Fruit fly (Drosophila melanogaster): ENCODE data around the gene Cad87A.
A peak's percentile ranks its signal among the peaks of the same experiment; 100 is the strongest.

Cad87A gene

DNA sequence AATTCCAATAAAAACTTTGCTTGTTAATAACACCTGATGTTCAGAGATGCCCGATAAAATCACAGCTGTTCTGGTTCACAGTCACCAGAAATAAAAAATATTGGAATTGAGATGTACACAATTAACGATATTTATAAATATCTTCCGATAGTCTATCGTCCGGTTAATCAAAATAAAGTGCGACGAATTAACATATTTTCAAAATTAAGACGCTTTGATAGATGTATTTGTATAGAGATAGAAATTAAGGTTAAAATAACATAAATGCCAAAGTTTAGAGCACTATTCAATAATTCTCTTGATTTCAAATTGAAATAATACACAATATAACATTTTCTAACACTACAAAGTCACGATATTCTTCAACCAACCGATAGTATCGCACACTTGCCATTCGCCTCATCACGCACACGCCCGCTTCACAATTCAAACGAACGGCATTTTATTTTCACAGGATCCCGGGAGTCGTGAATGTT is 13.8 kb upstream of the Cad87A start, which contains the start of the genes CG3281 and aurA (continued):
- TF ChIP-seq pum (GFP tag; optimal IDR thresholded peaks at IDR 0.05) (peak; percentile 79), vvl (GFP tag; IDR thresholded peaks at IDR 0.05) (peak; percentile 61), Ravus (GFP tag; IDR thresholded peaks at IDR 0.05) (no peak), luna (GFP tag; optimal IDR thresholded peaks at IDR 0.05) (peak; percentile 55), CrebB (tag; optimal IDR thresholded peaks at IDR 0.05) (peak; percentile 36), pho (GFP tag; optimal IDR thresholded peaks at IDR 0.05) (peak; percentile 89), mirr (GFP tag; optimal IDR thresholded peaks at IDR 0.05) (no peak), pita (GFP tag; optimal IDR thresholded peaks at IDR 0.05) (no peak), sqz (GFP tag; optimal IDR thresholded peaks at IDR 0.05) (peak; percentile 73), grau (tag; optimal IDR thresholded peaks at IDR 0.05) (peak; percentile 77), CG13775 (GFP tag; optimal IDR thresholded peaks at IDR 0.05) (peak; percentile 77), chif (GFP tag; optimal IDR thresholded peaks at IDR 0.05) (peak; percentile 68 to 78), knrl (GFP tag; IDR thresholded peaks at IDR 0.05; ENCODE audit: partially characterized antibody) (peak; percentile 99), CG8944 (GFP tag; optimal IDR thresholded peaks at IDR 0.05) (peak; percentile 74), jumu (GFP tag; optimal IDR thresholded peaks at IDR 0.05) (peak; percentile 87), ap (GFP tag; IDR thresholded peaks at IDR 0.05) (no peak), sug (tag; optimal IDR thresholded peaks at IDR 0.05) (peak; percentile 86), D (optimal IDR thresholded peaks at IDR 0.05) (no peak), D (GFP tag; optimal IDR thresholded peaks at IDR 0.05) (peak; percentile 38), amos (GFP tag; IDR thresholded peaks at IDR 0.05; ENCODE audit: partially characterized antibody) (peak; percentile 97), BtbVII (GFP tag; optimal IDR thresholded peaks at IDR 0.05) (no peak), CG11093 (GFP tag; IDR thresholded peaks at IDR 0.05) (no peak), CG2889 (GFP tag; IDR thresholded peaks at IDR 0.05) (no peak), wdn (GFP tag; IDR thresholded peaks at IDR 0.05) (0 out of 2 replicates have a peak, but pooled peaks have one; percentile 46), CG15269 (tag; optimal IDR thresholded peaks at IDR 0.05) (peak; percentile 64), Nf-YC (tag; optimal IDR thresholded peaks at IDR 0.05) (peak; percentile 75), CG6854 (GFP tag; optimal IDR thresholded peaks at IDR 0.05) (no peak), CG10209 (GFP tag; optimal IDR thresholded peaks at IDR 0.05) (peak; percentile 56), kay (GFP tag; optimal IDR thresholded peaks at IDR 0.05) (peak; percentile 64), CG30431 (GFP tag; optimal IDR thresholded peaks at IDR 0.05) (no peak), jing (GFP tag; optimal IDR thresholded peaks at IDR 0.05) (no peak), Dek (tag; optimal IDR thresholded peaks at IDR 0.05) (peak; percentile 60), Hr3 (GFP tag; optimal IDR thresholded peaks at IDR 0.05) (peak; percentile 78), Mad (GFP tag; optimal IDR thresholded peaks at IDR 0.05) (peak; percentile 50), tx (GFP tag; optimal IDR thresholded peaks at IDR 0.05) (peak; percentile 73), CG10565 (GFP tag; optimal IDR thresholded peaks at IDR 0.05) (peak; percentile 20), sima (GFP tag; optimal IDR thresholded peaks at IDR 0.05) (no peak), jigr1 (GFP tag; IDR thresholded peaks at IDR 0.05) (no peak), CG14014 (GFP tag; IDR thresholded peaks at IDR 0.05) (peak; percentile 54; the same call in 1 of the 2 replicates), CG42726 (GFP tag; IDR thresholded peaks at IDR 0.05; ENCODE audit: partially characterized antibody) (peak; percentile 84), br (optimal IDR thresholded peaks at IDR 0.05) (no peak), CG13624 (GFP tag; optimal IDR thresholded peaks at IDR 0.05) (peak; percentile 82), en (GFP tag; optimal IDR thresholded peaks at IDR 0.05) (no peak), GATAe (GFP tag; conservative IDR thresholded peaks at IDR 0.05) (no peak), D19A (tag; optimal IDR thresholded peaks at IDR 0.05) (peak; percentile 24), chinmo (GFP tag; IDR thresholded peaks at IDR 0.05; ENCODE audit: partially characterized antibody) (peak; percentile 86; the same call in 3 of the 4 replicates), CG4820 (GFP tag; optimal IDR thresholded peaks at IDR 0.05) (peak; percentile 54), CG9609 (GFP tag; optimal IDR thresholded peaks at IDR 0.05) (peak; percentile 78), nerfin-2 (GFP tag; IDR thresholded peaks at IDR 0.05; ENCODE audit: partially characterized antibody) (peak; percentile 91; the same call in 1 of the 2 replicates), z (GFP tag; IDR thresholded peaks at IDR 0.05) (no peak), dati (GFP tag; IDR thresholded peaks at IDR 0.05) (no peak), bcd (GFP tag; optimal IDR thresholded peaks at IDR 0.05) (peak; percentile 68)

Data from whole organism, embryonic.